Worm (Caenorhabditis elegans) whole organism, midembryonic: Measurements from ENCODE around the gene cls-2.

Source experiments
- T22C8.4 ChIP-seq: fragments of 200-800 bp; sonication (Bioruptor generic); IDR thresholded peaks from 2 replicates; pipeline ENCODE4 v1.3.6; 2022; ENCODE audit warnings: missing genetic modification characterization, missing compliant biosample characterization
- cog-1 ChIP-seq: sonication (generic microtip); optimal IDR thresholded peaks from 2 replicates; lab custom pipeline; 2016; ENCODE audit warnings: missing genetic modification characterization, missing compliant biosample characterization
- flt-1 ChIP-seq: fragments of 200-800 bp; sonication (Bioruptor generic); IDR thresholded peaks from 2 replicates; pipeline ENCODE4 v1.3.6; 2022; ENCODE audit warnings: missing genetic modification characterization, missing compliant biosample characterization
- klf-2 ChIP-seq: fragments of 200-800 bp; sonication (Bioruptor generic); conservative IDR thresholded peaks from 2 replicates; pipeline ENCODE4 v1.3.6; 2022; ENCODE audit warnings: missing genetic modification reagents, missing genetic modification characterization, missing compliant biosample characterization
- med-1 ChIP-seq: sonication (generic microtip); optimal IDR thresholded peaks from 2 replicates; lab custom pipeline; 2017; ENCODE audit warnings: missing genetic modification characterization, mild to moderate bottlenecking, missing compliant biosample characterization, antibody characterized with exemption, missing genetic modification reagents; ENCODE audit not compliant: insufficient read depth
- ref-1 ChIP-seq: fragments of 200-800 bp; sonication (Bioruptor generic); conservative IDR thresholded peaks from 2 replicates; pipeline ENCODE4 v1.3.6; 2022; ENCODE audit warnings: missing genetic modification reagents, missing genetic modification characterization, missing compliant biosample characterization
- tab-1 ChIP-seq: fragments of 200-800 bp; sonication (Bioruptor generic); IDR thresholded peaks from 2 replicates; pipeline ENCODE4 v1.3.6; 2022; ENCODE audit warnings: missing genetic modification characterization, missing compliant biosample characterization
- ztf-23 ChIP-seq: fragments of 200-800 bp; sonication (Bioruptor generic); IDR thresholded peaks from 2 replicates; pipeline ENCODE4 v1.3.6; 2022; ENCODE audit warnings: missing genetic modification reagents, missing genetic modification characterization, missing compliant biosample characterization

- TF ChIP-seq cog-1 (no peak), tab-1 (no peak), klf-2 (GFP tag; lab: Robert Waterston, UW) (no peak), med-1 (GFP tag; lab: Kevin White, UChicago) (no peak), ref-1 (no peak), T22C8.4 (GFP tag; lab: Robert Waterston, UW) (no peak), flt-1 (GFP tag; lab: Robert Waterston, UW) (no peak), ztf-23 (GFP tag; lab: Robert Waterston, UW) (no peak)
These were observed 14.9 kb downstream of the cls-2 start for ce11 chrIII:9069712-9070111.
